Worm (Caenorhabditis elegans): ENCODE data around the gene R08C7.8.

DNA sequence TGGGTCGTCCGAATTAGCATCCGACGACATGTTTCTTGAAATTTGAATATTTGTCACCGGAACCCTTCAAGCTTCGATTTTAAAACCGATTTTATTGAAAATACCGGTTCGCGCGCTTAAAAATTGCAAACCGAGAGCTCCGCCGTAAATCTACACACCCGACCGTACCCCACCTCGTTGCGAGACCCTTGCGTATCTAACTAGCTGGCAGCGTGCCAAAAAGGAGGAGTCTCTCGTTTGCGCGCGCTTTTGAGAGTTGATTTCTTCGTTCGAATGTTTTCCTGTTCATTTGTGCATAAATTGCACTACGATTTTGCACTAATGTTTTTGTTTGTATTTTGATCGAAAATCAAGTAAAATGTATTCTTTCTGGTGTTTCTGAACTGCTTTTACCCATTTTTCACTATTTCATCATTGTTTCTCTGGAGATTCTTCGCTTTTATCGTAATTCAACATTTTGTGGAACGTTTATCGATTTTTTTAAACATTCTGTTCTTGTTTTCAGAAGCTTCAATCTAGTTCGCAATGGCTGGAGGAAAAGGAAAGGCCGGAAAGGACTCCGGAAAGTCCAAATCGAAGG is 11.5 kb upstream of the R08C7.8 start, which contains the start of the genes wapl-1 and htz-1:
- TF ChIP-seq ceh-13 (GFP tag; optimal IDR thresholded peaks at IDR 0.05) (no peak), ama-1 (optimal IDR thresholded peaks at IDR 0.05) (no peak), flt-1 (GFP tag; IDR thresholded peaks at IDR 0.05) (peak; percentile 60)

Data from whole organism, early embryonic.